Worm (Caenorhabditis elegans) whole organism, early embryonic: ENCODE data around the gene exc-15.

Source experiments
- ama-1 ChIP-seq: fragments of 150-350 bp; optimal IDR thresholded peaks from 2 replicates; lab custom pipeline; 2014
- flt-1 ChIP-seq: fragments of 200-800 bp; sonication (Bioruptor generic); IDR thresholded peaks from 2 replicates; pipeline ENCODE4 v1.3.6; 2022; ENCODE audit warnings: missing genetic modification characterization, missing compliant biosample characterization

DNA sequence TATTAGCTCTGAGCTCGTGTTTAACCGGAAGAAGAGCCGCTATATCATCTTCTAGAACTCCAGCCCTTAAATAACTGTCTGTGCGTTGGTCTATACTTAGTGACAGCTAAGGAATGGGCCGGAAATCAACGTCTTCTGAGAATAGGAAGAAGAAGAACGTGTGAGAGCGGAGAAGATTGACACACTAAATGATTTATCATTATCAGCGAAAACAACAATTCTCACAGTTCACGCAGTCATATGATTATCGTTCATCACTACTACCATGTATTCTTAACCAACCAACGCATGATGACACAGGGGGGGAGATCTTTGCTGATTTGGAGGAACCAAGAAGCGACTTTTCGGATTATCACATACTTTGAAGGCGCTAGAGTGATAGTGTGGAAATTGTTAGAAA lies 41.1 kb downstream of the exc-15 start:
- no peak for TF ChIP-seq ama-1 (lab: Kevin White, UChicago)
- no peak for TF ChIP-seq flt-1
